Fruit fly (Drosophila melanogaster): Measurements from ENCODE around the gene Nbr.

The Nbr gene

dm6 chr2L:21153844-21154243 is 9.0 kb downstream of the Nbr start:
- TF ChIP-seq E2f1 (GFP tag; IDR thresholded peaks at IDR 0.05) (no peak), CG13123 (GFP tag; optimal IDR thresholded peaks at IDR 0.05) (no peak), CG10267 (tag; optimal IDR thresholded peaks at IDR 0.05) (peak; percentile 23), stc (GFP tag; IDR thresholded peaks at IDR 0.05) (no peak), Mad (GFP tag; optimal IDR thresholded peaks at IDR 0.05) (no peak), CG31441 (GFP tag; IDR thresholded peaks at IDR 0.05) (no peak), CG4424 (GFP tag; optimal IDR thresholded peaks at IDR 0.05) (no peak), ftz-f1 (GFP tag; optimal IDR thresholded peaks at IDR 0.05) (no peak), al (GFP tag; IDR thresholded peaks at IDR 0.05) (no peak), HmgZ (tag; optimal IDR thresholded peaks at IDR 0.05) (peak; percentile 45), vfl (GFP tag; optimal IDR thresholded peaks at IDR 0.05) (no peak), CG8388 (GFP tag; optimal IDR thresholded peaks at IDR 0.05) (no peak), dysf (GFP tag; IDR thresholded peaks at IDR 0.05) (no peak), CG10274 (GFP tag; optimal IDR thresholded peaks at IDR 0.05) (no peak), NC2α (GFP tag; optimal IDR thresholded peaks at IDR 0.05) (no peak), hth (optimal IDR thresholded peaks at IDR 0.05) (no peak), CG10147 (GFP tag; optimal IDR thresholded peaks at IDR 0.05) (no peak), CG17361 (GFP tag; IDR thresholded peaks at IDR 0.05) (no peak), Stat92E (GFP tag; optimal IDR thresholded peaks at IDR 0.05) (no peak), Adf1 (GFP tag; IDR thresholded peaks at IDR 0.05) (no peak), Hmx (GFP tag; optimal IDR thresholded peaks at IDR 0.05) (no peak), MTF-1 (GFP tag; optimal IDR thresholded peaks at IDR 0.05; ENCODE audit: borderline replicate concordance) (no peak), Dip2 (GFP tag; IDR thresholded peaks at IDR 0.05) (no peak), crol (GFP tag; IDR thresholded peaks at IDR 0.05) (no peak), Antp (GFP tag; optimal IDR thresholded peaks at IDR 0.05) (no peak), pfk (GFP tag; optimal IDR thresholded peaks at IDR 0.05) (peak; percentile 0), gsb-n (tag; optimal IDR thresholded peaks at IDR 0.05) (no peak), Atf-2 (GFP tag; optimal IDR thresholded peaks at IDR 0.05) (no peak), CG18599 (GFP tag; optimal IDR thresholded peaks at IDR 0.05) (no peak), Tbp (GFP tag; optimal IDR thresholded peaks at IDR 0.05) (no peak), danr (GFP tag; IDR thresholded peaks at IDR 0.05) (no peak), Dref (GFP tag; IDR thresholded peaks at IDR 0.05) (peak; percentile 52), mld (GFP tag; IDR thresholded peaks at IDR 0.05; ENCODE audit: partially characterized antibody) (no peak), disco-r (GFP tag; optimal IDR thresholded peaks at IDR 0.05) (no peak), otp (GFP tag; IDR thresholded peaks at IDR 0.05) (no peak), CG16815 (GFP tag; optimal IDR thresholded peaks at IDR 0.05) (no peak), CG14441 (GFP tag; IDR thresholded peaks at IDR 0.05) (no peak), sna (GFP tag; IDR thresholded peaks at IDR 0.05; ENCODE audit: partially characterized antibody) (0 out of 2 replicates have a peak, but pooled peaks have one; percentile 16), her (GFP tag; optimal IDR thresholded peaks at IDR 0.05) (no peak), CG13287 (GFP tag; IDR thresholded peaks at IDR 0.05; ENCODE audit: partially characterized antibody) (peak; percentile 62), CG13894 (tag; optimal IDR thresholded peaks at IDR 0.05) (peak; percentile 80), CG33557 (GFP tag; optimal IDR thresholded peaks at IDR 0.05) (no peak), CG7556 (GFP tag; optimal IDR thresholded peaks at IDR 0.05) (no peak), CG15479 (GFP tag; optimal IDR thresholded peaks at IDR 0.05) (no peak), amos (GFP tag; IDR thresholded peaks at IDR 0.05; ENCODE audit: partially characterized antibody) (no peak; the same call in 1 of the 2 replicates), Bdp1 (GFP tag; optimal IDR thresholded peaks at IDR 0.05) (no peak), insv (GFP tag; optimal IDR thresholded peaks at IDR 0.05) (no peak), klu (GFP tag; IDR thresholded peaks at IDR 0.05) (no peak), nom (GFP tag; optimal IDR thresholded peaks at IDR 0.05) (no peak), CG7928 (GFP tag; optimal IDR thresholded peaks at IDR 0.05) (peak; percentile 94), CG34376 (GFP tag; optimal IDR thresholded peaks at IDR 0.05) (peak; percentile 14), CG3995 (GFP tag; optimal IDR thresholded peaks at IDR 0.05) (peak; percentile 94)
